Fruit fly (Drosophila melanogaster): ENCODE results near the gene CG6729.

DNA sequence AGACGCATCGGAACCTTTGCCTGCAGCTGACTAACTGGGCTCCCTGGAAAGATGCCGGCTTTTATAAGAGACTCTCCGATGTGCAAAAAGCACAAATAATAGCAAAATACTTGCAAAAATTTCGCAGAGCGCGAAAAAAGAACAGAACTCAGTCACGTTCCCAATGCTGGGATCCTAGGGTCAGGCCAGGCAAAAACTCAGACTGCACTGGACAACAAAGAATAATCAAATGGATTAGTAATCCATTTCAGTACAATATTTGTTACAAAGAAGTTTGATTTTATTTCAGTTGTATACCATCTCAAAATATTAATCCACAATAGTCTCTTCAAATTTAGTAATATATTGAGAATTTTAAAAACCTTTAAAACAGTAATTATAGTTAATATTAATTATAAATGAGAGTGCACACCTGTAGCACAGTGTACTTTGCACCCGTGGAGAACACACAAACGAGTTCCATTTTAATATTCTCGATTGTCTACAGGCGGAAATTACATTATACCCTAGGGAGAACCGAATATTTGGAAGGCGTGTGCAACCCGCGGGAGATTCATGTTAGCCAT lies 49.6 kb downstream of the CG6729 start, which contains the start of gene CG17108:
- TF ChIP-seq Dll (optimal IDR thresholded peaks at IDR 0.05) = no peak
- TF ChIP-seq pan (optimal IDR thresholded peaks at IDR 0.05) = no peak

Data from whole organism.